Fruit fly (Drosophila melanogaster) whole organism, embryonic: ENCODE results near the gene Surf1.

ENCODE experiments used
- Blimp-1 ChIP-seq: fragments of 200-800 bp; sonication (Bioruptor generic); optimal IDR thresholded peaks from 3 replicates; lab custom pipeline; 2018; ENCODE audit warnings: missing biosample characterization, missing genetic modification characterization, mild to moderate bottlenecking, moderate library complexity, missing genetic modification reagents
- CG10565 ChIP-seq: fragments of 200-800 bp; sonication (Bioruptor generic); optimal IDR thresholded peaks from 3 replicates; lab custom pipeline; 2016; ENCODE audit warnings: missing biosample characterization, mild to moderate bottlenecking, missing genetic modification characterization
- CG11723 ChIP-seq: fragments of 200-800 bp; sonication (Bioruptor generic); optimal IDR thresholded peaks from 2 replicates; lab custom pipeline; 2017; ENCODE audit warnings: missing biosample characterization, mild to moderate bottlenecking, missing genetic modification characterization
- CG12744 ChIP-seq: fragments of 200-800 bp; sonication (Bioruptor generic); optimal IDR thresholded peaks from 2 replicates; lab custom pipeline; 2016; ENCODE audit warnings: missing biosample characterization, missing genetic modification characterization
- CG13296 ChIP-seq: fragments of 200-800 bp; sonication (Bioruptor generic); optimal IDR thresholded peaks from 3 replicates; lab custom pipeline; 2018; ENCODE audit warnings: missing biosample characterization, mild to moderate bottlenecking, missing genetic modification characterization
- CG14441 ChIP-seq: fragments of 200-800 bp; sonication (Bioruptor generic); IDR thresholded peaks from 2 replicates; pipeline ENCODE4 v1.3.6; 2022; ENCODE audit warnings: missing biosample characterization, missing genetic modification characterization
- CG15514 ChIP-seq: fragments of 200-800 bp; sonication (Bioruptor generic); optimal IDR thresholded peaks from 3 replicates; lab custom pipeline; 2017; ENCODE audit warnings: missing biosample characterization, missing genetic modification characterization, mild to moderate bottlenecking, moderate library complexity, missing genetic modification reagents
- CG1603 ChIP-seq: fragments of 200-800 bp; sonication (Bioruptor generic); optimal IDR thresholded peaks from 2 replicates; lab custom pipeline; 2019; ENCODE audit warnings: missing biosample characterization, mild to moderate bottlenecking, missing genetic modification characterization, moderate library complexity
- CG16779 ChIP-seq: fragments of 200-800 bp; sonication (Bioruptor generic); IDR thresholded peaks from 2 replicates; pipeline ENCODE4 v1.3.6; 2022; ENCODE audit warnings: missing biosample characterization, missing genetic modification characterization
- CG16813 ChIP-seq: fragments of 200-800 bp; sonication (Bioruptor generic); IDR thresholded peaks from 3 replicates; pipeline ENCODE4 v1.3.6; 2022; ENCODE audit warnings: missing biosample characterization, missing genetic modification characterization; ENCODE audit not compliant: partially characterized antibody
- CG4404 ChIP-seq: fragments of 200-800 bp; sonication (Bioruptor generic); IDR thresholded peaks from 2 replicates; pipeline ENCODE4 v1.3.6; 2022; ENCODE audit warnings: missing biosample characterization, missing genetic modification characterization
- CG6654 ChIP-seq: fragments of 200-800 bp; sonication (Bioruptor generic); optimal IDR thresholded peaks from 2 replicates; lab custom pipeline; 2017; ENCODE audit warnings: missing biosample characterization, mild to moderate bottlenecking, missing genetic modification characterization
- CG7271 ChIP-seq: fragments of 200-800 bp; sonication (Bioruptor generic); optimal IDR thresholded peaks from 2 replicates; lab custom pipeline; 2018; ENCODE audit warnings: missing biosample characterization, mild to moderate bottlenecking, missing genetic modification characterization, moderate library complexity
- CG7357 ChIP-seq: fragments of 200-800 bp; sonication (Bioruptor generic); IDR thresholded peaks from 3 replicates; pipeline ENCODE4 v1.3.6; 2022; ENCODE audit warnings: missing biosample characterization, missing genetic modification characterization
- CG8478 ChIP-seq: fragments of >200 bp; optimal IDR thresholded peaks from 2 replicates; lab custom pipeline; 2018
- CG9437 ChIP-seq: fragments of 200-800 bp; sonication (Bioruptor generic); optimal IDR thresholded peaks from 2 replicates; lab custom pipeline; 2018; ENCODE audit warnings: missing biosample characterization, mild to moderate bottlenecking, missing genetic modification characterization
- Chrac-16 ChIP-seq: fragments of 200-800 bp; sonication (Bioruptor generic); optimal IDR thresholded peaks from 3 replicates; lab custom pipeline; 2016; ENCODE audit warnings: missing biosample characterization, missing genetic modification characterization
- Eip74EF ChIP-seq, 2 experiments: fragments of 200-800 bp in 1 of 2; fragments of >200 bp in 1 of 2; sonication (Bioruptor generic) in 1 of 2; optimal IDR thresholded peaks; 2 replicates each; lab custom pipeline; 2017 to 2019; ENCODE audit warnings: missing biosample characterization in 2 of 2, missing genetic modification characterization in 2 of 2, mild to moderate bottlenecking in 1 of 2, moderate library complexity in 1 of 2
- Ets65A ChIP-seq: fragments of 200-800 bp; sonication (Bioruptor generic); peaks from one replicate; lab custom pipeline; 2016; ENCODE audit warnings: missing biosample characterization, missing genetic modification characterization
- Fer3 ChIP-seq: fragments of 200-800 bp; sonication (Bioruptor generic); optimal IDR thresholded peaks from 2 replicates; lab custom pipeline; 2018; ENCODE audit warnings: missing biosample characterization, mild to moderate bottlenecking, missing genetic modification characterization, moderate library complexity
- H2.0 ChIP-seq: fragments of 200-800 bp; sonication (Bioruptor generic); IDR thresholded peaks from 2 replicates; pipeline ENCODE4 v1.3.6; 2022; ENCODE audit warnings: missing biosample characterization, missing genetic modification characterization
- HmgD ChIP-seq: fragments of 200-800 bp; sonication (Bioruptor generic); optimal IDR thresholded peaks from 3 replicates; lab custom pipeline; 2016; ENCODE audit warnings: missing biosample characterization, missing genetic modification characterization
- Mad ChIP-seq: fragments of 200-800 bp; sonication (Bioruptor generic); optimal IDR thresholded peaks from 2 replicates; lab custom pipeline; 2016; ENCODE audit warnings: missing biosample characterization, missing genetic modification characterization
- Med ChIP-seq: fragments of 200-800 bp; sonication (Bioruptor generic); peaks from one replicate; lab custom pipeline; 2016; ENCODE audit warnings: missing biosample characterization, missing genetic modification characterization, mild to moderate bottlenecking, inconsistent platforms, moderate library complexity
- NFAT ChIP-seq: fragments of 200-800 bp; sonication (Bioruptor generic); IDR thresholded peaks from 2 replicates; pipeline ENCODE4 v1.3.6; 2022; ENCODE audit warnings: missing biosample characterization, missing genetic modification characterization
- Six4 ChIP-seq: fragments of 200-800 bp; sonication (Bioruptor generic); optimal IDR thresholded peaks from 2 replicates; lab custom pipeline; 2016; ENCODE audit warnings: missing biosample characterization, missing genetic modification characterization
- Tbp ChIP-seq: fragments of >200 bp; optimal IDR thresholded peaks from 2 replicates; lab custom pipeline; 2018; ENCODE audit warnings: missing biosample characterization, missing genetic modification characterization
- amos ChIP-seq: fragments of 200-800 bp; sonication (Bioruptor generic); IDR thresholded peaks from 2 replicates; pipeline ENCODE4 v1.3.6; 2022; ENCODE audit warnings: missing biosample characterization, missing genetic modification characterization; ENCODE audit not compliant: partially characterized antibody
- bcd ChIP-seq: fragments of 200-800 bp; sonication (Bioruptor generic); optimal IDR thresholded peaks from 2 replicates; lab custom pipeline; 2017; ENCODE audit warnings: missing biosample characterization, mild to moderate bottlenecking, missing genetic modification characterization
- bsh ChIP-seq, 2 experiments: fragments of 200-800 bp; sonication (Bioruptor generic); optimal IDR thresholded peaks; 2 replicates each; lab custom pipeline; 2017 to 2018; ENCODE audit warnings: mild to moderate bottlenecking in 2 of 2, missing biosample characterization in 2 of 2, missing genetic modification characterization in 2 of 2, moderate library complexity in 1 of 2
- dan ChIP-seq: fragments of 200-800 bp; sonication (Bioruptor generic); IDR thresholded peaks from 2 replicates; pipeline ENCODE4 v1.3.6; 2022; ENCODE audit warnings: missing biosample characterization, missing genetic modification characterization
- fd3F ChIP-seq: fragments of 200-800 bp; sonication (Bioruptor generic); optimal IDR thresholded peaks from 2 replicates; lab custom pipeline; 2018; ENCODE audit warnings: missing biosample characterization, mild to moderate bottlenecking, missing genetic modification characterization, moderate library complexity
- ind ChIP-seq: fragments of 200-800 bp; sonication (Bioruptor generic); optimal IDR thresholded peaks from 3 replicates; lab custom pipeline; 2016; ENCODE audit warnings: missing biosample characterization, missing genetic modification characterization
- insv ChIP-seq, 2 experiments: fragments of 200-800 bp; sonication (Bioruptor generic); optimal IDR thresholded peaks; 3 replicates each; lab custom pipeline; 2016 to 2018; ENCODE audit warnings: missing biosample characterization in 2 of 2, missing genetic modification characterization in 2 of 2
- prd ChIP-seq, 3 experiments: fragments of >200 bp in 2 of 3; fragments of 200-800 bp in 1 of 3; sonication (Bioruptor generic) in 1 of 3; optimal IDR thresholded peaks in 2 of 3; IDR thresholded peaks in 1 of 3; 2 replicates in 2 of 3; 3 replicates in 1 of 3; pipeline versions ENCODE4 v1.3.6 to Lab custom; 2017 to 2022; ENCODE audit warnings: missing biosample characterization in 1 of 3, missing genetic modification characterization in 1 of 3
- sc ChIP-seq, 3 experiments: fragments of >200 bp in 2 of 3; fragments of 200-800 bp in 1 of 3; sonication (Bioruptor generic) in 1 of 3; optimal IDR thresholded peaks; 2 replicates in 2 of 3; 3 replicates in 1 of 3; lab custom pipeline; 2017; ENCODE audit warnings: mild to moderate bottlenecking in 1 of 3, missing biosample characterization in 1 of 3, missing genetic modification characterization in 1 of 3, missing genetic modification reagents in 1 of 3
- slou ChIP-seq: fragments of 200-800 bp; sonication (Bioruptor generic); optimal IDR thresholded peaks from 3 replicates; lab custom pipeline; 2016; ENCODE audit warnings: missing biosample characterization, missing genetic modification characterization
- ssp ChIP-seq: fragments of 200-800 bp; sonication (Bioruptor generic); IDR thresholded peaks from 2 replicates; pipeline ENCODE4 v1.3.6; 2022; ENCODE audit warnings: missing biosample characterization, missing genetic modification characterization
- stc ChIP-seq: fragments of 200-800 bp; sonication (Bioruptor generic); IDR thresholded peaks from 2 replicates; pipeline ENCODE4 v1.3.6; 2022; ENCODE audit warnings: missing biosample characterization, missing genetic modification characterization
- toy ChIP-seq: fragments of 200-800 bp; sonication (Bioruptor generic); IDR thresholded peaks from 2 replicates; pipeline ENCODE4 v1.3.6; 2022; ENCODE audit warnings: missing biosample characterization, missing genetic modification characterization
- unpg ChIP-seq: fragments of 200-800 bp; sonication (Bioruptor generic); optimal IDR thresholded peaks from 3 replicates; lab custom pipeline; 2018; ENCODE audit warnings: missing biosample characterization, mild to moderate bottlenecking, missing genetic modification characterization, moderate library complexity

The Surf1 gene

DNA sequence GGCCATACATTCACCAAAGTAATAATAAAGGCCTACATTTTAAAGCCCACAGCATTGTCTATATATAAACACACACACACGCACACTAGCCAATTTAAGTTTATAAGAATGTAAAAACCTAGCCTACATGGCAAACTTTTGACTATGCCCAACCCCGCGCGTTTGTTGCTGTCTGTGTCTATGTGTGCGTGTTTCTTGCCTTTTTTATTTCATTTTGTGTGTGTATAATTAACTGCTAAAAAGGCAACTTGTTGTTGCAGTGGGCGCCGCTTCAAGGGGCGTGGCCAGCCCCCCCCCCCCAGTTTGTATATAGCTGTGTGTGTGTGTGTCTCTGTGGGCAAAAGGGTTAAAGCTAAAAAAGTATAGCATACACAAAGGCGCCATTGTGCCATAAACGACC lies 12.8 kb upstream of the Surf1 start (continued):
- TF ChIP-seq Fer3 (no peak), fd3F (GFP tag; lab: Kevin White, UChicago) (no peak)

DNA sequence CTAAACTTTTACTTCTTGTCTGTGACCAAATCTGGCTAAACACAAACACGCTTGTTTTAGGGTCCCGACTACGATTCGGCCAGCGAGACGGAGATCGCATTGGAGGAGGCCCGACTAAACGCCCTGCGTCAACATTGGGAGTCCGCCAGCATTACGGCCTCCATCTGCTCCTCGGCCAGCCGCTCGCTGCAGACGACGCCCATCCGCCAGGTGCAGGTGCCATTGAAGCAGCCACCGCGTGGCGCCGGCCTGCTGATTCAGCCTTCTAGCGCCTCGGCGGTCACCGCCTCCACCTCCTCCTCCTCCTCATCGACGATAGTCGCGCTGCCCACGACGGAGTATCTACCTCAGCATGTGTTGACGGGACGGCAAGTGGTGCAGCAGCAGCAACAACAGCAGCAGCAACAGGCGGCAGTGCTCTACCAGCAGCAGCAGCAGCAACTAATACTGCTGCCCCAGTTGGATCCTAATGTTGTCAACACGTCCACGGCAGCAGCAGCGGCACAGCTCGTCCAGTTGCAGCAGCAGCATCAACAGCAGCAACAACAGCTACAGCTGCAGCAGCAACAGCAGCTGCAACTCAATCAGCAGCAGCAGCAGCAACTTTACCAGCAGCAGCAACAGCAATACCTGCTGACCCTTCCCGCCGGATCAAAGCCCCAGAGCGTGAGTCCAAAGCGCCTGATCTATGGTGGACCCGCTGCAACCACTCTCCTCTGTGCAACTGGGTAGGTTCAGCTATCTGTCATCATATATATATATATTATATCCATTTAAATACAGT lies 10.8 kb upstream of the Surf1 start:
- TF ChIP-seq CG8478 (lab: Kevin White, UChicago) = peak; percentile 51
- TF ChIP-seq Med (GFP tag; lab: Kevin White, UChicago) = peak; percentile 52
- TF ChIP-seq CG16779 (GFP tag; lab: Robert Waterston, UW) = 0 out of 2 replicates have a peak, but pooled peaks have one; percentile 29
- TF ChIP-seq prd (optimal IDR thresholded peaks at IDR 0.05; lab: Kevin White, UChicago) = no peak
- TF ChIP-seq prd (GFP tag; IDR thresholded peaks at IDR 0.05; lab: Robert Waterston, UW) = 0 out of 3 replicates have a peak, but pooled peaks have one; percentile 8
- no peak for TF ChIP-seq CG11723 (GFP tag; lab: Kevin White, UChicago)
- 0 out of 3 replicates have a peak, but pooled peaks have one; percentile 15 for TF ChIP-seq CG16813 (GFP tag; lab: Robert Waterston, UW)
- TF ChIP-seq Ets65A = peak; percentile 57
- TF ChIP-seq CG7271 (tag; lab: Kevin White, UChicago) = no peak
- TF ChIP-seq Six4 (GFP tag; lab: Kevin White, UChicago) = no peak

DNA sequence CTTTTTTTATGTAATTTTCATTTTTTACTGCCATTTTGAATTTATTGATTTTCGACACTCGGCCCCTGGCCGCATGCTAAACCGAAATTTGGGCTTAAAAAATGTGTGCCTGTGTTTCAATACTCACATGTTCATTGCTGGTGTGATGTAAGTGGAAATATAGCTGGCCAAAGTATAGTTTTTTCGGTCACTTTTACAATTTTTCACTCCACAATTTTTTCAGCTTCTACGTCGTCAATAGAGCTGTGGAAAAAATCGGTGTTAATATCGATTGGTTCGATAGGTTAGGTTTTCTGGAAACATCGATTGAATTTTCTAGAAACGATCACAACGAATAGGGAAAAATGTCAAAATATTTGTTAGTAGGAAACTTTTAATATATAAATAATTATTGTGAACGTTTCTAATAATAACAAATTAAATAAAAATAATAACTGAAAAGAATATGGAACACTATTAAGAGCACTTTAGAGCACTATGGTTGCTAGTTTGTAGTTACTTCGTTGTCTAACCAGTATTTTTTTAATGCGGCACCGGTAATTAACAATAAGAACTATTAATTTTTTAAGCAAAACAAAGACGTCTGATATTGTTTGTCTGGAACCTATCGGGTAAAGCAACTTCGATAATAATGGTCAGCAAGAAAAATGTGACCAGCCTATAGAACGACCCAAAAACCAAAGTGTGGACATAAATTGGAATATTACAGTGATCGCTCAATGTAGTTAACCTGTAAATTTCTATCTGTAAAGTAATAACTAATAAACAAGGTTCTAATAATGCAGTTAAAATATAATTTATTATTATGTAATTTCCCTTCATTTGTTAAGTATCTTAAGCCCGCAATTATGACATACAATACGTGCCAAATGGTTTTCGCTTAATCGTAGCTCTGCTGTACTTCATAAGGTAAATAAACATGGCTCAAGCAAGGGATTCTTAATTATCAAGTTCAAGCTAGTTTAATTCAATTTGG lies 2.6 kb upstream of the Surf1 start, which contains the start of the genes CG10077 and CG9948:
CG10077 (minus strand) TSS at position 651 of the 976 bp plus-strand sequence.
CG9948 (plus strand) TSS at position 738 of the 976 bp plus-strand sequence.
- TF ChIP-seq CG14441 (GFP tag; lab: Robert Waterston, UW) (peak; percentile 91), unpg (GFP tag; lab: Kevin White, UChicago) (peak; percentile 93), toy (GFP tag; lab: Robert Waterston, UW) (0 out of 2 replicates have a peak, but pooled peaks have one; percentile 55), CG13296 (GFP tag; lab: Kevin White, UChicago) (peak; percentile 87), ssp (peak; percentile 72), Mad (GFP tag; lab: Kevin White, UChicago) (peak; percentile 56), Tbp (GFP tag; lab: Kevin White, UChicago) (no peak), sc (optimal IDR thresholded peaks at IDR 0.05; lab: Kevin White, UChicago) (no peak), sc (GFP tag; optimal IDR thresholded peaks at IDR 0.05; lab: Kevin White, UChicago) (peak; percentile 74), CG7357 (GFP tag; lab: Robert Waterston, UW) (peak; percentile 77), Chrac-16 (GFP tag; lab: Kevin White, UChicago) (peak; percentile 91), CG4404 (GFP tag; lab: Robert Waterston, UW) (peak; percentile 73), bcd (GFP tag; lab: Kevin White, UChicago) (peak; percentile 85), CG12744 (GFP tag; lab: Kevin White, UChicago) (no peak), dan (no peak; the same call in 1 of the 2 replicates), Eip74EF (GFP tag; optimal IDR thresholded peaks at IDR 0.05; lab: Kevin White, UChicago) (peak in 1 of 2 experiments; percentile 75), slou (GFP tag; lab: Kevin White, UChicago) (peak; percentile 37), Blimp-1 (GFP tag; lab: Kevin White, UChicago) (peak; percentile 85), CG1603 (tag; lab: Kevin White, UChicago) (peak; percentile 90), HmgD (GFP tag; lab: Kevin White, UChicago) (no peak), Six4 (GFP tag; lab: Kevin White, UChicago) (peak; percentile 71), H2.0 (GFP tag; lab: Robert Waterston, UW) (peak; percentile 92), ind (peak; percentile 89), CG15514 (GFP tag; lab: Kevin White, UChicago) (peak; percentile 77), insv (GFP tag; optimal IDR thresholded peaks at IDR 0.05; lab: Kevin White, UChicago) (peak in 1 of 2 experiments; percentile 62), amos (GFP tag; lab: Robert Waterston, UW) (peak; percentile 83), CG10565 (GFP tag; lab: Kevin White, UChicago) (peak; percentile 0), stc (GFP tag; lab: Robert Waterston, UW) (peak; percentile 91), bsh (GFP tag; optimal IDR thresholded peaks at IDR 0.05; lab: Kevin White, UChicago) (peak; percentile 73 to 94), CG9437 (peak; percentile 75), CG6654 (peak; percentile 44), NFAT (GFP tag; lab: Robert Waterston, UW) (peak; percentile 82)
